Fruit fly (Drosophila melanogaster): ENCODE results near the gene eIF2D.

Gene eIF2D

DNA sequence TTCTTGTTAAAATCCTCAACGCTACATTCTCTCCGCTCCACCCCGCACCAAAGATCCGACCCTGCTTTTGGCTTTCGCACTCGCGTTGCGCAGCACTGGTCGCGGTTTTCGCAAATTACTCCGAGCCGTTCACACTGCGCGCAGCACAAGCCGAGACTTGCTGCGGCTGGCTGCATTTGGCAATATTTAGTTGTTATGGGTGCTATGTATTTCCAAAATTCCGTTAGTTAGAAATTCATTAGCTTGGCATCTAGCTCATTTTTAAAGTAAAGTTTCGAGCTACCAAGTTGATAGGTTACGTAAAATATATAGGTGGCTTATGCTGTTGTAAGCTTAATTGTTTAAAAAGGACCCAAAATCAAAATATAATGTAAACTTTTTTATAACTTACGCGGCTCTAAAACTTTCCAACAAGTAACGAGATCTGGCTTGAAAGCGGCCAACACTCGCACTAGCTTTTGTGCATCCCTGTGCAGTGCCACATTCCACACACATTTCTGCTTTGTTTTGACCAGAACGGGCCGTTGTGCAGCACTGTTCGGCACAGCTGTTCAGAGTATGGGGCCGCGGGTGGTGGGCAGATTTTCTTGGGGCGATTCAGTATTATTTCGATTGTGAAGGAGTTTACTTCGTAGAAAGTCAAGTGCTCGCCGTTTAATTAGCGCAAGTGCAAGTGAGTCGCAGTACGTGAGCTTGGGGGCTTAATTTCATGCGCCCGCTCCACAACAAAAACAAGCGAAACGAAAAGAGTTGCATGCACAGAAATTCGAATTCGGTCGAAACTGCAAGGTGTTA, 28.6 kb downstream of the eIF2D start, which contains the start of the genes yem and Ctl2 (continued):
- peak; percentile 6 for TF ChIP-seq dsx (GFP tag; optimal IDR thresholded peaks at IDR 0.05; ENCODE audit: poor library complexity, severe bottlenecking)
- no peak for TF ChIP-seq CG6808 (GFP tag; optimal IDR thresholded peaks at IDR 0.05)
- peak; percentile 52 for TF ChIP-seq fd59A (GFP tag; optimal IDR thresholded peaks at IDR 0.05)
- no peak for TF ChIP-seq CG1621 (tag; optimal IDR thresholded peaks at IDR 0.05)
- TF ChIP-seq Sox14 (GFP tag; optimal IDR thresholded peaks at IDR 0.05) = peak; percentile 93
- TF ChIP-seq CG6792 (GFP tag; optimal IDR thresholded peaks at IDR 0.05) = peak; percentile 66
- peak; percentile 95 for TF ChIP-seq svp (GFP tag)
- peak; percentile 62 for TF ChIP-seq achi (GFP tag; optimal IDR thresholded peaks at IDR 0.05)
- peak in 1 of 2 experiments; percentile 9 for TF ChIP-seq ss (GFP tag; optimal IDR thresholded peaks at IDR 0.05)
- TF ChIP-seq Hr38 (GFP tag; optimal IDR thresholded peaks at IDR 0.05) = peak; percentile 30
- TF ChIP-seq CG31627 (GFP tag; optimal IDR thresholded peaks at IDR 0.05) = peak; percentile 82
- TF ChIP-seq Eip78C (GFP tag) = peak; percentile 84
- TF ChIP-seq CG32006 (GFP tag; optimal IDR thresholded peaks at IDR 0.05) = peak; percentile 77
- TF ChIP-seq CG6163 (GFP tag; IDR thresholded peaks at IDR 0.05) = peak; percentile 59
- TF ChIP-seq CG7368 (GFP tag; optimal IDR thresholded peaks at IDR 0.05) = peak; percentile 39
- TF ChIP-seq CG8119 (GFP tag; IDR thresholded peaks at IDR 0.05) = peak; percentile 35; the same call in 1 of the 3 replicates
- peak; percentile 69 for TF ChIP-seq Sox15 (GFP tag; optimal IDR thresholded peaks at IDR 0.05)
- peak; percentile 39 for TF ChIP-seq CG6854 (GFP tag; optimal IDR thresholded peaks at IDR 0.05)
- peak; percentile 77 for TF ChIP-seq CG10631 (GFP tag; optimal IDR thresholded peaks at IDR 0.05)
- TF ChIP-seq CG10669 (GFP tag; optimal IDR thresholded peaks at IDR 0.05) = peak; percentile 7
- no peak for TF ChIP-seq CG34406 (GFP tag; optimal IDR thresholded peaks at IDR 0.05)
- peak; percentile 81 for TF ChIP-seq Hr39 (GFP tag; optimal IDR thresholded peaks at IDR 0.05)
- no peak for TF ChIP-seq fkh (GFP tag; optimal IDR thresholded peaks at IDR 0.05)

DNA sequence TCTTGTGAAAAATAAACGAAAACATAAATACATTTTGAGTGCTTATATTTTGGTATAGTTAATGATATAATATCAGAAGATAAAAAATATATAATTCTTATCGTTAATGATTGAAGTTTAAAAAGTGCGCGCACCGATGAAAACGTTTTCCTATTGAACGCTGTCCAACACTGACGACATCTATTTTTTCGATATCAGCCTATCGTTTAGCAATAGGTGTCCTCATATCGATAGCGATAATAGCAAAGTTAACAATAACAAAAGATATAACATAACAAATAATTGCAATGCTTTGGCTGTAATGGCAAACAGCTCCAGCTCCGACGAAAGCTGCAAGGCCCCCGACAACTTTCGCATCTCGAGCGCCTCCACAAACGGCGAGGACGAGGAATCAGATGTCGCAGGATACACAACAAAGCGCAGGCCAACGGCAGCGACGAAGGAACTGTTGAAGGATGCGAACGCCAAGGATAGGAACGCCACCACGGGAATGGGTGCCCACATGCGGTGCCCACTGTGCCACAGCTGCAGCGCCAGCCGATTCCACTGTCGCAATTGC, 35.3 kb downstream of the eIF2D start, which contains the start of gene Atg14:
Gene Atg14, plus strand, starts transcription at position 225 of the 559 bp plus-strand sequence.
- no peak for TF ChIP-seq CG10631 (GFP tag; optimal IDR thresholded peaks at IDR 0.05)
- TF ChIP-seq vri (GFP tag; optimal IDR thresholded peaks at IDR 0.05) = peak; percentile 25
- no peak for TF ChIP-seq cyc (GFP tag; optimal IDR thresholded peaks at IDR 0.05)
- TF ChIP-seq lz (GFP tag; optimal IDR thresholded peaks at IDR 0.05) = peak; percentile 17
- peak; percentile 44 for TF ChIP-seq Eip78C (GFP tag)
- no peak for TF ChIP-seq CG10669 (GFP tag; optimal IDR thresholded peaks at IDR 0.05)
- peak; percentile 42 for TF ChIP-seq esn (GFP tag; optimal IDR thresholded peaks at IDR 0.05)
- TF ChIP-seq topi (GFP tag; optimal IDR thresholded peaks at IDR 0.05) = peak; percentile 17
- TF ChIP-seq Sox14 (GFP tag; optimal IDR thresholded peaks at IDR 0.05) = peak; percentile 37

DNA sequence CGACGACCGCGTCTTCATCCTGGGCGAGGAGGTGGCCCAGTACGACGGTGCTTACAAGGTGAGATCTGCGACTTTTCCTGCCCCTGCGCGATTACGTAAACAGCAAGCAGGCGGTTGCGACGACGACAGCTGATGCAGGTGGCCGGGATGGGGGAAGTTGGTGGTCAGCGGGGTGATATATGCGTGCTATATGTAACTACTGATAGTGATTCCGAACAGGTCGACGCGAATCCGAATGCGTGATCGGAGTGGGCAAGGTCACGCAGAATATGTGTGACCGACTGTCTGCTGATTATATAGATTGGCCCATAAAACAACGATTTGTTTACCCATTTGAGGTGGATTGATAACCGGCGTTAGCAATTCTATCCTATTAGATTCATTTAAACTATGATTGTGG, 38.2 kb downstream of the eIF2D start:
- no peak for TF ChIP-seq Hr38 (GFP tag; optimal IDR thresholded peaks at IDR 0.05)
- TF ChIP-seq CG16779 (tag; optimal IDR thresholded peaks at IDR 0.05) = no peak
- TF ChIP-seq vri (GFP tag; optimal IDR thresholded peaks at IDR 0.05) = peak; percentile 51

DNA sequence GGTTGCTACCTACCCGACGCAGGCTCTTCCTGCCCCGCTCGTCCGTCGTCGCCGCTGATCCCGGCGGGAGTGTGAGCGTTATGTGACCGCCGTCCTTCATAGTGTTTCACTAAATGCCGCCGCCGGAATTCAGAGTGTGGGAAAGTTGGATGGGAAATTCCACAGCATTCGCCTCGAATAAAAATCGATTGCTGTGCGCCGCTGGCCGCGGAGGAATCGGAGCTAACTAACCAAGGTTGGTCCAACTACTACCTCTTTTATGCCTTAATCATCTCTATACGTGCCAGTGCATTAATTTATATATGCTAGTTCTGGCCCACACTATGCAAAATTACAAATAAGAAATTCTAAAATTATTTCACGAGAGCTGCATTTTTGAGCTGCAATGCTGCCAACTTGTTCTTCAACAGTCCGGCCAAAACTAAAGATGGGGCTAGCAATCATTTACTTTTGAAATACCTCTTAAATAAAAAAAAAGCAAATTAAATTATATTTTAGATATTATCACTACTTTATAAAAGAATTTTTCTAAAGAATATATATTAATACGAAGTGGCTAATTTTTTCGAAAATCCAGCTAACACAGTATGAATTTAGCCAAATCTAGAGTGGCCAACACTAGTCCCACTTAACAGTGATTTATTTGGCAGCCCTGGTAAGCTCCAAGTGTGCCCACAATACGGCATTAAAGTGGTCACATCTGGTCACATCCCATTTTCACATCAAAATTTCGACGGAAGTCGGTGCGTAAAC, 39.0 kb downstream of the eIF2D start, which contains the start of the genes alpha-Man-Ib and Pdhb:
Gene alpha-Man-Ib, minus strand, starts transcription at position 425 of the 753 bp plus-strand sequence.
Gene Pdhb, plus strand, starts transcription at position 674 of the 753 bp plus-strand sequence.
- TF ChIP-seq fd59A (GFP tag; optimal IDR thresholded peaks at IDR 0.05) (peak; percentile 2), eg (GFP tag; IDR thresholded peaks at IDR 0.05) (peak; percentile 71), CG10631 (GFP tag; optimal IDR thresholded peaks at IDR 0.05) (no peak), CG11902 (GFP tag; optimal IDR thresholded peaks at IDR 0.05) (peak; percentile 59), Eip78C (GFP tag) (no peak), cyc (GFP tag; optimal IDR thresholded peaks at IDR 0.05) (peak; percentile 55), CG8632 (GFP tag; optimal IDR thresholded peaks at IDR 0.05) (peak; percentile 31), CG8119 (GFP tag; IDR thresholded peaks at IDR 0.05) (no peak), Gug (GFP tag; IDR thresholded peaks at IDR 0.05) (peak; percentile 57; the same call in 1 of the 2 replicates), CG7368 (GFP tag; optimal IDR thresholded peaks at IDR 0.05) (peak; percentile 31), CG9139 (GFP tag; optimal IDR thresholded peaks at IDR 0.05) (no peak), fd85E (GFP tag; optimal IDR thresholded peaks at IDR 0.05) (no peak), acj6 (GFP tag; optimal IDR thresholded peaks at IDR 0.05) (peak; percentile 73), CG8319 (GFP tag; optimal IDR thresholded peaks at IDR 0.05) (no peak), CG6163 (GFP tag; IDR thresholded peaks at IDR 0.05) (peak; percentile 65; the same call in 2 of the 3 replicates), Sox14 (GFP tag; optimal IDR thresholded peaks at IDR 0.05) (no peak), pdm3 (GFP tag; optimal IDR thresholded peaks at IDR 0.05) (no peak), fkh (GFP tag; optimal IDR thresholded peaks at IDR 0.05) (peak; percentile 45), CG3919 (GFP tag; optimal IDR thresholded peaks at IDR 0.05) (no peak), Lpt (GFP tag; optimal IDR thresholded peaks at IDR 0.05) (no peak), Hr39 (GFP tag; optimal IDR thresholded peaks at IDR 0.05) (no peak), salr (GFP tag; optimal IDR thresholded peaks at IDR 0.05) (no peak), CG1621 (tag; optimal IDR thresholded peaks at IDR 0.05) (no peak)
